Fruit fly (Drosophila melanogaster) whole organism, embryonic: Measurements from ENCODE around the gene cype.

Experiments
- Atf3 ChIP-seq: fragments of 200-800 bp; sonication (Bioruptor generic); optimal IDR thresholded peaks from 3 replicates; lab custom pipeline; 2016; ENCODE audit warnings: missing biosample characterization, missing genetic modification characterization
- BtbVII ChIP-seq: fragments of 200-800 bp; sonication (Bioruptor generic); optimal IDR thresholded peaks from 3 replicates; lab custom pipeline; 2017; ENCODE audit warnings: missing biosample characterization, mild to moderate bottlenecking, missing genetic modification characterization
- CG10267 ChIP-seq: fragments of 200-800 bp; sonication (Bioruptor generic); optimal IDR thresholded peaks from 2 replicates; lab custom pipeline; 2018; ENCODE audit warnings: missing biosample characterization, mild to moderate bottlenecking, missing genetic modification characterization, moderate library complexity
- CG11695 ChIP-seq: fragments of 200-800 bp; sonication (Bioruptor generic); IDR thresholded peaks from 3 replicates; pipeline ENCODE4 v1.3.6; 2022; ENCODE audit warnings: missing biosample characterization, missing genetic modification characterization
- CG13287 ChIP-seq: fragments of 200-800 bp; sonication (Bioruptor generic); IDR thresholded peaks from 2 replicates; pipeline ENCODE4 v1.3.6; 2022; ENCODE audit warnings: missing biosample characterization, missing genetic modification characterization; ENCODE audit not compliant: partially characterized antibody
- CG1602 ChIP-seq: fragments of 200-800 bp; sonication (Bioruptor generic); optimal IDR thresholded peaks from 3 replicates; lab custom pipeline; 2016; ENCODE audit warnings: missing biosample characterization, missing genetic modification characterization
- CG1603 ChIP-seq: fragments of 200-800 bp; sonication (Bioruptor generic); optimal IDR thresholded peaks from 2 replicates; lab custom pipeline; 2019; ENCODE audit warnings: missing biosample characterization, mild to moderate bottlenecking, missing genetic modification characterization, moderate library complexity
- CG16863 ChIP-seq: fragments of 200-800 bp; sonication (Bioruptor generic); optimal IDR thresholded peaks from 3 replicates; lab custom pipeline; 2016; ENCODE audit warnings: missing biosample characterization, missing genetic modification characterization
- CG1832 ChIP-seq: fragments of 200-800 bp; sonication (Bioruptor generic); optimal IDR thresholded peaks from 2 replicates; lab custom pipeline; 2017; ENCODE audit warnings: missing biosample characterization, mild to moderate bottlenecking, missing genetic modification characterization, inconsistent platforms
- CG2678 ChIP-seq: fragments of 200-800 bp; sonication (Bioruptor generic); optimal IDR thresholded peaks from 3 replicates; lab custom pipeline; 2019; ENCODE audit warnings: missing biosample characterization, mild to moderate bottlenecking, missing genetic modification characterization, moderate library complexity
- CG30403 ChIP-seq: fragments of 200-800 bp; sonication (Bioruptor generic); optimal IDR thresholded peaks from 3 replicates; lab custom pipeline; 2016; ENCODE audit warnings: missing biosample characterization, missing genetic modification characterization
- CG31365 ChIP-seq: fragments of 200-800 bp; sonication (Bioruptor generic); optimal IDR thresholded peaks from 2 replicates; lab custom pipeline; 2018; ENCODE audit warnings: missing biosample characterization, mild to moderate bottlenecking, missing genetic modification characterization
- CG33557 ChIP-seq: fragments of 200-800 bp; sonication (Bioruptor generic); optimal IDR thresholded peaks from 2 replicates; lab custom pipeline; 2019; ENCODE audit warnings: missing biosample characterization, mild to moderate bottlenecking, missing genetic modification characterization, moderate library complexity
- CG3407 ChIP-seq: fragments of 200-800 bp; sonication (Bioruptor generic); optimal IDR thresholded peaks from 2 replicates; lab custom pipeline; 2018; ENCODE audit warnings: missing biosample characterization, mild to moderate bottlenecking, missing genetic modification characterization
- CG34376 ChIP-seq: fragments of 200-800 bp; sonication (Bioruptor generic); optimal IDR thresholded peaks from 2 replicates; lab custom pipeline; 2018; ENCODE audit warnings: missing biosample characterization, mild to moderate bottlenecking, missing genetic modification characterization
- CG4404 ChIP-seq: fragments of 200-800 bp; sonication (Bioruptor generic); IDR thresholded peaks from 2 replicates; pipeline ENCODE4 v1.3.6; 2022; ENCODE audit warnings: missing biosample characterization, missing genetic modification characterization
- CG4707 ChIP-seq: fragments of 200-800 bp; sonication (Bioruptor generic); optimal IDR thresholded peaks from 2 replicates; lab custom pipeline; 2018; ENCODE audit warnings: missing biosample characterization, mild to moderate bottlenecking, missing genetic modification characterization, moderate library complexity
- CG8089 ChIP-seq: fragments of 200-800 bp; sonication (Bioruptor generic); optimal IDR thresholded peaks from 3 replicates; lab custom pipeline; 2016; ENCODE audit warnings: missing biosample characterization, missing genetic modification characterization
- CG8359 ChIP-seq: fragments of 200-800 bp; sonication (Bioruptor generic); optimal IDR thresholded peaks from 2 replicates; lab custom pipeline; 2017; ENCODE audit warnings: missing biosample characterization, mild to moderate bottlenecking, missing genetic modification characterization, borderline replicate concordance
- CG8924 ChIP-seq: fragments of 200-800 bp; optimal IDR thresholded peaks from 3 replicates; lab custom pipeline; 2019; ENCODE audit warnings: missing biosample characterization, mild to moderate bottlenecking, missing genetic modification characterization, moderate library complexity
- CG9437 ChIP-seq: fragments of 200-800 bp; sonication (Bioruptor generic); optimal IDR thresholded peaks from 2 replicates; lab custom pipeline; 2018; ENCODE audit warnings: missing biosample characterization, mild to moderate bottlenecking, missing genetic modification characterization
- CTCF ChIP-seq: fragments of 200-800 bp; sonication (Bioruptor generic); optimal IDR thresholded peaks from 2 replicates; lab custom pipeline; 2017; ENCODE audit warnings: missing biosample characterization, mild to moderate bottlenecking, missing genetic modification characterization, moderate library complexity
- CoRest ChIP-seq: fragments of 200-800 bp; sonication (Bioruptor generic); optimal IDR thresholded peaks from 3 replicates; lab custom pipeline; 2018; ENCODE audit warnings: missing biosample characterization, mild to moderate bottlenecking, missing genetic modification characterization, moderate library complexity
- Dek ChIP-seq: fragments of 200-800 bp; sonication (Bioruptor generic); optimal IDR thresholded peaks from 3 replicates; lab custom pipeline; 2019; ENCODE audit warnings: missing biosample characterization, mild to moderate bottlenecking, missing genetic modification characterization, moderate library complexity
- Fer1 ChIP-seq: fragments of 200-800 bp; sonication (Bioruptor generic); optimal IDR thresholded peaks from 2 replicates; lab custom pipeline; 2017; ENCODE audit warnings: missing biosample characterization, mild to moderate bottlenecking, missing genetic modification characterization
- Kr ChIP-seq: fragments of 200-800 bp; sonication (Bioruptor generic); optimal IDR thresholded peaks from 2 replicates; lab custom pipeline; 2017; ENCODE audit warnings: missing biosample characterization, mild to moderate bottlenecking, missing genetic modification characterization
- Lhr ChIP-seq: fragments of 200-800 bp; sonication (Bioruptor generic); optimal IDR thresholded peaks from 3 replicates; lab custom pipeline; 2017; ENCODE audit warnings: mild to moderate bottlenecking, missing biosample characterization, missing genetic modification reagents, missing genetic modification characterization
- NC2α ChIP-seq: fragments of 200-800 bp; sonication (Bioruptor generic); optimal IDR thresholded peaks from 2 replicates; lab custom pipeline; 2016; ENCODE audit warnings: missing biosample characterization, missing genetic modification characterization
- Nf-YC ChIP-seq: fragments of 200-800 bp; optimal IDR thresholded peaks from 3 replicates; lab custom pipeline; 2019; ENCODE audit warnings: missing biosample characterization, mild to moderate bottlenecking, missing genetic modification characterization, moderate library complexity
- Poxn ChIP-seq: fragments of 200-800 bp; sonication (Bioruptor generic); IDR thresholded peaks from 2 replicates; pipeline ENCODE4 v1.3.6; 2022; ENCODE audit warnings: missing biosample characterization, missing genetic modification characterization
- Ptx1 ChIP-seq: fragments of 200-800 bp; sonication (Bioruptor generic); IDR thresholded peaks from 2 replicates; pipeline ENCODE4 v1.3.6; 2022; ENCODE audit warnings: missing biosample characterization, missing genetic modification characterization
- Ravus ChIP-seq: fragments of 200-800 bp; sonication (Bioruptor generic); IDR thresholded peaks from 2 replicates; pipeline ENCODE4 v1.3.6; 2022; ENCODE audit warnings: missing biosample characterization, missing genetic modification characterization
- Ssrp ChIP-seq: fragments of 200-800 bp; sonication (Bioruptor generic); optimal IDR thresholded peaks from 2 replicates; lab custom pipeline; 2018; ENCODE audit warnings: missing biosample characterization, mild to moderate bottlenecking, missing genetic modification characterization, moderate library complexity
- Xrp1 ChIP-seq: fragments of 200-800 bp; sonication (Bioruptor generic); IDR thresholded peaks from 2 replicates; pipeline ENCODE4 v1.3.6; 2022; ENCODE audit warnings: missing biosample characterization, missing genetic modification characterization
- az2 ChIP-seq: fragments of 200-800 bp; sonication (Bioruptor generic); optimal IDR thresholded peaks from 3 replicates; lab custom pipeline; 2016; ENCODE audit warnings: missing biosample characterization, missing genetic modification characterization
- br ChIP-seq: fragments of >200 bp; optimal IDR thresholded peaks from 2 replicates; lab custom pipeline; 2017
- bsh ChIP-seq, 2 experiments: fragments of 200-800 bp; sonication (Bioruptor generic); optimal IDR thresholded peaks; 2 replicates each; lab custom pipeline; 2017 to 2018; ENCODE audit warnings: mild to moderate bottlenecking in 2 of 2, missing biosample characterization in 2 of 2, missing genetic modification characterization in 2 of 2, moderate library complexity in 1 of 2
- cad ChIP-seq: fragments of >200 bp; optimal IDR thresholded peaks from 2 replicates; lab custom pipeline; 2017; ENCODE audit warnings: missing biosample characterization, missing genetic modification characterization
- chif ChIP-seq, 2 experiments: fragments of 200-800 bp; sonication (Bioruptor generic); optimal IDR thresholded peaks; 3 replicates each; lab custom pipeline; 2016; ENCODE audit warnings: missing biosample characterization in 2 of 2, missing genetic modification characterization in 2 of 2
- ci ChIP-seq: fragments of 200-800 bp; sonication (Bioruptor generic); IDR thresholded peaks from 3 replicates; pipeline ENCODE4 v1.3.6; 2022; ENCODE audit warnings: missing biosample characterization, missing genetic modification characterization
- dimm ChIP-seq: fragments of 200-800 bp; sonication (Bioruptor generic); IDR thresholded peaks from 2 replicates; pipeline ENCODE4 v1.3.6; 2022; ENCODE audit warnings: missing biosample characterization, missing genetic modification characterization
- fd102C ChIP-seq: fragments of 200-800 bp; sonication (Bioruptor generic); optimal IDR thresholded peaks from 2 replicates; lab custom pipeline; 2018; ENCODE audit warnings: missing biosample characterization, mild to moderate bottlenecking, missing genetic modification characterization, moderate library complexity
- gsb-n ChIP-seq: fragments of 200-800 bp; sonication (Bioruptor generic); optimal IDR thresholded peaks from 3 replicates; lab custom pipeline; 2018; ENCODE audit warnings: missing biosample characterization, mild to moderate bottlenecking, missing genetic modification characterization
- inv ChIP-seq: fragments of 200-800 bp; sonication (Bioruptor generic); IDR thresholded peaks from 2 replicates; pipeline ENCODE4 v1.3.6; 2022; ENCODE audit warnings: missing biosample characterization, missing genetic modification characterization; ENCODE audit not compliant: partially characterized antibody
- jing ChIP-seq: fragments of 200-800 bp; sonication (Bioruptor generic); optimal IDR thresholded peaks from 2 replicates; lab custom pipeline; 2018; ENCODE audit warnings: missing biosample characterization, mild to moderate bottlenecking, missing genetic modification characterization
- kah ChIP-seq: fragments of 200-800 bp; sonication (Bioruptor generic); optimal IDR thresholded peaks from 2 replicates; lab custom pipeline; 2018; ENCODE audit warnings: missing biosample characterization, mild to moderate bottlenecking, missing genetic modification characterization
- klu ChIP-seq: fragments of 200-800 bp; sonication (Bioruptor generic); IDR thresholded peaks from 2 replicates; pipeline ENCODE4 v1.3.6; 2022; ENCODE audit warnings: missing biosample characterization, missing genetic modification characterization
- nerfin-1 ChIP-seq: fragments of 200-800 bp; sonication (Bioruptor generic); optimal IDR thresholded peaks from 3 replicates; lab custom pipeline; 2019; ENCODE audit warnings: missing biosample characterization, mild to moderate bottlenecking, missing genetic modification characterization, moderate library complexity
- sob ChIP-seq: fragments of 200-800 bp; sonication (Bioruptor generic); IDR thresholded peaks from 2 replicates; pipeline ENCODE4 v1.3.6; 2022; ENCODE audit warnings: missing biosample characterization, missing genetic modification characterization
- tio ChIP-seq: fragments of 200-800 bp; sonication (Bioruptor generic); optimal IDR thresholded peaks from 2 replicates; lab custom pipeline; 2017; ENCODE audit warnings: missing biosample characterization, missing genetic modification characterization, inconsistent platforms
- yki ChIP-seq: fragments of >200 bp; optimal IDR thresholded peaks from 3 replicates; lab custom pipeline; 2018

cype gene

dm6 chr2L:5297289-5297960 is 29.6 kb upstream of the cype start (continued):
- TF ChIP-seq CG30403 (GFP tag; lab: Kevin White, UChicago) (peak; percentile 11), jing (peak; percentile 34), Ssrp (peak; percentile 54), Ptx1 (GFP tag; lab: Robert Waterston, UW) (no peak; the same call in 1 of the 2 replicates), Xrp1 (GFP tag; lab: Robert Waterston, UW) (peak; percentile 29; the same call in 1 of the 2 replicates), az2 (GFP tag; lab: Kevin White, UChicago) (peak; percentile 28), CG16863 (GFP tag; lab: Kevin White, UChicago) (peak; percentile 23), fd102C (GFP tag; lab: Kevin White, UChicago) (no peak), CG8089 (GFP tag; lab: Kevin White, UChicago) (peak; percentile 27), kah (GFP tag; lab: Kevin White, UChicago) (no peak), inv (no peak), CG4404 (0 out of 2 replicates have a peak, but pooled peaks have one; percentile 10), tio (GFP tag; lab: Kevin White, UChicago) (no peak), gsb-n (tag; lab: Kevin White, UChicago) (peak; percentile 49), CG34376 (GFP tag; lab: Kevin White, UChicago) (no peak), bsh (GFP tag; optimal IDR thresholded peaks at IDR 0.05; lab: Kevin White, UChicago) (peak in 1 of 2 experiments; percentile 88), NC2α (GFP tag; lab: Kevin White, UChicago) (no peak), CG8924 (tag; lab: Kevin White, UChicago) (peak; percentile 35), br (no peak), Atf3 (GFP tag; lab: Kevin White, UChicago) (peak; percentile 11), cad (GFP tag; lab: Kevin White, UChicago) (no peak), BtbVII (GFP tag; lab: Kevin White, UChicago) (peak; percentile 37), Dek (tag; lab: Kevin White, UChicago) (no peak), CG1832 (GFP tag; lab: Kevin White, UChicago) (no peak), CG31365 (no peak), Ravus (no peak), CG3407 (GFP tag; lab: Kevin White, UChicago) (peak; percentile 48), Lhr (GFP tag; lab: Kevin White, UChicago) (peak; percentile 3), CG33557 (GFP tag; lab: Kevin White, UChicago) (no peak), chif (GFP tag; optimal IDR thresholded peaks at IDR 0.05; lab: Kevin White, UChicago) (peak; percentile 19 to 58), CoRest (peak; percentile 27), ci (peak; percentile 80), yki (lab: Kevin White, UChicago) (no peak), CG9437 (GFP tag; lab: Kevin White, UChicago) (peak; percentile 29), CTCF (no peak), CG1602 (GFP tag; lab: Kevin White, UChicago) (peak; percentile 19), CG4707 (GFP tag; lab: Kevin White, UChicago) (no peak), CG11695 (GFP tag; lab: Robert Waterston, UW) (peak; percentile 36; the same call in 2 of the 3 replicates), klu (GFP tag; lab: Robert Waterston, UW) (no peak), CG8359 (GFP tag; lab: Kevin White, UChicago) (no peak), dimm (GFP tag; lab: Robert Waterston, UW) (0 out of 2 replicates have a peak, but pooled peaks have one; percentile 3), Fer1 (GFP tag; lab: Kevin White, UChicago) (no peak), sob (GFP tag; lab: Robert Waterston, UW) (peak; percentile 29; the same call in 1 of the 2 replicates), nerfin-1 (tag; lab: Kevin White, UChicago) (no peak), CG1603 (tag; lab: Kevin White, UChicago) (peak; percentile 83), CG13287 (GFP tag; lab: Robert Waterston, UW) (no peak), Poxn (GFP tag; lab: Robert Waterston, UW) (no peak), Nf-YC (tag; lab: Kevin White, UChicago) (no peak), Kr (GFP tag; lab: Kevin White, UChicago) (no peak), CG10267 (peak; percentile 33), CG2678 (tag; lab: Kevin White, UChicago) (peak; percentile 54)
- TF ChIP-seq, all 482 proteins: peak for 122
